Fruit fly (Drosophila melanogaster): ENCODE results near the gene srw.

srw gene

DNA sequence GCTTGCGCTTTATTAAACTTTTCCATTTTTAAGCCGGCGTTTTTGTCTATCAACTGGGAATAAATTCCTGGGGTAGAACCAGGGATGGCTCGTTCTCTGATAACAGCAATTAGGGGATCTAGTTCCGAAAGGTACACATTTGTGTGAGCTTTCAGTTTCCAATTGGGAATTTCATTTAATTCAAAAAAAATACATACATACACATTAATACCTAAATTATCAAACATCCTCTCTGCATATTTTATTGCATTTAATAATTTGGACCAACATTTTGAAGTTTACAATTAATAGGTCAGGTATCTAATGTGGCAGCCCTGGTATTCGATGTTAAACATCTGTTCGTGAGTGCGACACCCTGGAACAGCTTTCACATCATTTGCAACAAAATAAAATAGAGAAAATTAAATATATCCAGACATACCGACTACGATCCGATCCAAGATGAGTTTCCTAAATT is 24.1 kb downstream of the srw start, which contains the start of the genes CG15011 and CG1309 (continued):
- TF ChIP-seq vvl (GFP tag; IDR thresholded peaks at IDR 0.05) = peak; percentile 84
- TF ChIP-seq pum (GFP tag; optimal IDR thresholded peaks at IDR 0.05) = peak; percentile 86
- TF ChIP-seq Elba2 (GFP tag; optimal IDR thresholded peaks at IDR 0.05) = peak; percentile 96
- TF ChIP-seq BEAF-32 (GFP tag; optimal IDR thresholded peaks at IDR 0.05) = peak; percentile 63
- TF ChIP-seq CG1832 (GFP tag; optimal IDR thresholded peaks at IDR 0.05) = no peak
- no peak for TF ChIP-seq CG7963 (GFP tag; IDR thresholded peaks at IDR 0.05; ENCODE audit: partially characterized antibody)
- peak; percentile 81 for TF ChIP-seq Dad (GFP tag; optimal IDR thresholded peaks at IDR 0.05)
- peak; percentile 59 for TF ChIP-seq CG31224 (GFP tag; IDR thresholded peaks at IDR 0.05)
- TF ChIP-seq Aef1 (GFP tag; IDR thresholded peaks at IDR 0.05) = peak; percentile 77
- peak; percentile 14 for TF ChIP-seq kah (GFP tag; optimal IDR thresholded peaks at IDR 0.05)
- TF ChIP-seq org-1 (GFP tag; optimal IDR thresholded peaks at IDR 0.05) = peak; percentile 23
- TF ChIP-seq usp (GFP tag; optimal IDR thresholded peaks at IDR 0.05) = no peak
- peak; percentile 84 for TF ChIP-seq CG9727 (GFP tag; optimal IDR thresholded peaks at IDR 0.05)
- TF ChIP-seq stc (GFP tag; IDR thresholded peaks at IDR 0.05) = no peak
- peak; percentile 90 for TF ChIP-seq slbo (GFP tag; IDR thresholded peaks at IDR 0.05)
- TF ChIP-seq D19A (tag; optimal IDR thresholded peaks at IDR 0.05) = peak; percentile 75
- peak; percentile 76 for TF ChIP-seq Bdp1 (GFP tag; optimal IDR thresholded peaks at IDR 0.05)
- TF ChIP-seq Sry-β (GFP tag; optimal IDR thresholded peaks at IDR 0.05) = peak; percentile 67
- peak; percentile 90 for TF ChIP-seq CG2712 (tag; optimal IDR thresholded peaks at IDR 0.05)
- peak; percentile 83 for TF ChIP-seq CG18599 (GFP tag; optimal IDR thresholded peaks at IDR 0.05)
- peak; percentile 70 for TF ChIP-seq CG12236 (GFP tag; optimal IDR thresholded peaks at IDR 0.05)
- TF ChIP-seq CG3281 (GFP tag; optimal IDR thresholded peaks at IDR 0.05) = peak; percentile 99
- TF ChIP-seq Dbx (GFP tag; IDR thresholded peaks at IDR 0.05) = peak; percentile 72
- TF ChIP-seq NC2β (GFP tag; optimal IDR thresholded peaks at IDR 0.05) = peak; percentile 85
- TF ChIP-seq z (GFP tag; IDR thresholded peaks at IDR 0.05) = no peak
- TF ChIP-seq ewg (GFP tag; optimal IDR thresholded peaks at IDR 0.05) = peak; percentile 42
- peak; percentile 81 for TF ChIP-seq CG10147 (GFP tag; optimal IDR thresholded peaks at IDR 0.05)
- TF ChIP-seq insv (GFP tag; optimal IDR thresholded peaks at IDR 0.05) = peak; percentile 21 to 84
- TF ChIP-seq CG6683 (GFP tag; optimal IDR thresholded peaks at IDR 0.05) = peak; percentile 49
- TF ChIP-seq lilli (GFP tag; optimal IDR thresholded peaks at IDR 0.05) = peak; percentile 94
- TF ChIP-seq Med (GFP tag) = peak; percentile 97
- TF ChIP-seq CG17912 (GFP tag; optimal IDR thresholded peaks at IDR 0.05) = peak; percentile 28
- no peak for TF ChIP-seq sc (optimal IDR thresholded peaks at IDR 0.05)
- peak; percentile 70 for TF ChIP-seq sc (GFP tag; optimal IDR thresholded peaks at IDR 0.05)
- peak; percentile 82 for TF ChIP-seq Dek (tag; optimal IDR thresholded peaks at IDR 0.05)
- TF ChIP-seq Fer3 (tag; optimal IDR thresholded peaks at IDR 0.05) = peak; percentile 79
- TF ChIP-seq B-H1 (GFP tag; IDR thresholded peaks at IDR 0.05) = peak; percentile 23; the same call in 1 of the 3 replicates
- peak; percentile 14 for TF ChIP-seq CG10565 (GFP tag; optimal IDR thresholded peaks at IDR 0.05)
- TF ChIP-seq Hr78 (GFP tag; optimal IDR thresholded peaks at IDR 0.05) = peak in 1 of 2 experiments; percentile 46
- TF ChIP-seq D19B (GFP tag; optimal IDR thresholded peaks at IDR 0.05) = peak; percentile 59
- no peak for TF ChIP-seq hb (GFP tag; IDR thresholded peaks at IDR 0.05; ENCODE audit: partially characterized antibody)
- no peak for TF ChIP-seq CG7745 (tag; optimal IDR thresholded peaks at IDR 0.05)
- peak; percentile 92 for TF ChIP-seq CG30403 (GFP tag; optimal IDR thresholded peaks at IDR 0.05)
- peak; percentile 82 for TF ChIP-seq CG7786 (GFP tag; optimal IDR thresholded peaks at IDR 0.05)
- TF ChIP-seq TFAM (GFP tag; optimal IDR thresholded peaks at IDR 0.05) = peak; percentile 17
- TF ChIP-seq Lpt (GFP tag; optimal IDR thresholded peaks at IDR 0.05) = no peak
- peak; percentile 72 for TF ChIP-seq esg (GFP tag; conservative IDR thresholded peaks at IDR 0.05)
- peak; percentile 86 for TF ChIP-seq grau (tag; optimal IDR thresholded peaks at IDR 0.05)
- TF ChIP-seq CG15479 (GFP tag; optimal IDR thresholded peaks at IDR 0.05) = no peak
- TF ChIP-seq croc (GFP tag; conservative IDR thresholded peaks at IDR 0.05) = peak; percentile 59
- TF ChIP-seq sug (tag; optimal IDR thresholded peaks at IDR 0.05) = peak; percentile 92
